Worm (Caenorhabditis elegans) whole organism, young adult: Measurements from ENCODE around the gene R11H6.4.

Experiments used
- C17E4.6 ChIP-seq: fragments of 200-800 bp; sonication (Bioruptor generic); IDR thresholded peaks from 2 replicates; pipeline ENCODE4 v1.3.6; 2022; ENCODE audit warnings: missing genetic modification reagents, missing genetic modification characterization, missing compliant biosample characterization
- D2030.7 ChIP-seq: fragments of 200-800 bp; sonication (Bioruptor generic); IDR thresholded peaks from 2 replicates; pipeline ENCODE4 v1.3.6; 2022; ENCODE audit warnings: missing genetic modification reagents, missing genetic modification characterization, missing compliant biosample characterization
- Y95B8A.8 ChIP-seq: fragments of 200-800 bp; sonication (Bioruptor generic); IDR thresholded peaks from 2 replicates; pipeline ENCODE4 v1.3.6; 2022; ENCODE audit warnings: missing genetic modification reagents, missing genetic modification characterization, missing compliant biosample characterization
- bed-2 ChIP-seq: fragments of 200-800 bp; sonication (Bioruptor generic); IDR thresholded peaks from 2 replicates; pipeline ENCODE4 v1.3.6; 2022; ENCODE audit warnings: missing genetic modification reagents, missing genetic modification characterization, missing compliant biosample characterization
- ceh-79 ChIP-seq: sonication (generic microtip); optimal IDR thresholded peaks from 2 replicates; lab custom pipeline; 2017; ENCODE audit warnings: mild to moderate bottlenecking, missing genetic modification characterization, missing compliant biosample characterization
- egrh-3 ChIP-seq: fragments of 200-800 bp; sonication (Bioruptor generic); IDR thresholded peaks from 2 replicates; pipeline ENCODE4 v1.3.6; 2022; ENCODE audit warnings: missing genetic modification reagents, missing genetic modification characterization, missing compliant biosample characterization
- let-526 ChIP-seq: fragments of 200-800 bp; sonication (Bioruptor generic); IDR thresholded peaks from 2 replicates; pipeline ENCODE4 v1.3.6; 2022; ENCODE audit warnings: missing genetic modification reagents, missing genetic modification characterization, missing compliant biosample characterization
- mel-28 ChIP-seq: sonication (generic microtip); optimal IDR thresholded peaks from 2 replicates; lab custom pipeline; 2016; ENCODE audit warnings: borderline replicate concordance, mild to moderate bottlenecking, missing genetic modification characterization, missing compliant biosample characterization
- nfya-1 ChIP-seq: sonication (generic microtip); optimal IDR thresholded peaks from 2 replicates; lab custom pipeline; 2017; ENCODE audit warnings: antibody characterized with exemption, missing compliant biosample characterization, missing genetic modification characterization, borderline replicate concordance; ENCODE audit not compliant: insufficient read depth
- somi-1 ChIP-seq: fragments of 200-800 bp; sonication (Bioruptor generic); optimal IDR thresholded peaks from 2 replicates; lab custom pipeline; 2018; ENCODE audit warnings: mild to moderate bottlenecking, missing genetic modification characterization, missing compliant biosample characterization
- unc-130 ChIP-seq: sonication (generic microtip); optimal IDR thresholded peaks from 2 replicates; lab custom pipeline; 2016; ENCODE audit warnings: missing genetic modification reagents, missing genetic modification characterization, missing compliant biosample characterization

ce11 chrV:14614454-14614853 lies 4.7 kb downstream of the R11H6.4 start:
- TF ChIP-seq let-526 (GFP tag; lab: Robert Waterston, UW): no peak
- TF ChIP-seq D2030.7 (GFP tag; lab: Robert Waterston, UW): no peak
- no peak for TF ChIP-seq unc-130 (GFP tag; lab: Kevin White, UChicago)
- no peak for TF ChIP-seq bed-2
- no peak for TF ChIP-seq Y95B8A.8 (GFP tag; lab: Robert Waterston, UW)
- no peak for TF ChIP-seq egrh-3 (GFP tag; lab: Robert Waterston, UW)
- no peak for TF ChIP-seq C17E4.6 (GFP tag; lab: Robert Waterston, UW)
- no peak for TF ChIP-seq nfya-1 (tag; lab: Kevin White, UChicago)
- no peak for TF ChIP-seq ceh-79 (tag; lab: Kevin White, UChicago)
- TF ChIP-seq somi-1 (GFP tag; lab: Kevin White, UChicago): no peak
- no peak for TF ChIP-seq mel-28 (tag; lab: Kevin White, UChicago)
